Fruit fly (Drosophila melanogaster): ENCODE results near the gene toc.

toc gene

DNA sequence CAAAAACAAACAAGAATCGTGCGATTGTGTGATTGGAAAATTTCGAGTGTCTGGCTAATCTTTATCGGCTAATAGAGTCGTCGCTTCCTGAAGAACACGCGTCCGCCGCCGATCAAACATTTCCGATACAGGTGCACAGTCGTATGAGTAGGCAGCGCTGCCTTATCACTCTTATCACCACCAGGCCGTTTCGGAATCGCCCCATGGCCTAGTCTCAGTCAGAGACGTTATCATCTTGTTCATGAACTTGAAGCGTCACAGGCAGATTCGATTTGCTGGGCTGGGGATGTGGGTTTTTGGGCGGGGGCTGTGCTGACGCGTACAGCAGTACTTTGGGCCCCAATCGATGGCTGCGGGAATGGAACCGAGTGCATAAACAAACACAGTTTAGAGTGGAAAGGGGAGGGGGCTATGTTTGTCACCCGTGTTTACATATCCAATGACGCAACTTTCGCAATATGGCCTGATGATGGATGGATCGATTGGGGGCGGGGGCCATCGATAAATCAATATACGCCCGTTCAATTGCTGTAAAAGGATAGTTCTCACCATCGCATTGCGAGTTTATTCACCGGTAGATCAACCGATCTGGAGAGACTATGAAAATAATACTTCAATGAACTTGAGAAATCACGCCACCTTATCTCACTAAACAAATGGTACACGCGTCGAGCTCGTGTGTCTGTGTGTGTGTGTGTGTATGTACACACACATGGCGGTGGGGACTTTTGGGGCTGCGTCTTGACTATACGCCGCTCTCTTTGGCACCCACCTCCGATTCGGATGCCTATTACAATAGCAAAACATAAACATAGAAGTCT, 86.4 kb downstream of the toc start:
- TF ChIP-seq cyc (GFP tag; optimal IDR thresholded peaks at IDR 0.05): no peak
- TF ChIP-seq CG9139 (GFP tag; optimal IDR thresholded peaks at IDR 0.05): no peak
- no peak for TF ChIP-seq CG11294 (GFP tag; IDR thresholded peaks at IDR 0.05)
- peak; percentile 56 for TF ChIP-seq vri (GFP tag; optimal IDR thresholded peaks at IDR 0.05)
- peak; percentile 94 for TF ChIP-seq svp (GFP tag)
- TF ChIP-seq CG4318 (GFP tag; optimal IDR thresholded peaks at IDR 0.05): no peak
- TF ChIP-seq Sox102F (GFP tag; optimal IDR thresholded peaks at IDR 0.05): no peak
- TF ChIP-seq fkh (GFP tag; optimal IDR thresholded peaks at IDR 0.05): peak; percentile 82
- peak; percentile 12 for TF ChIP-seq CG6792 (GFP tag; optimal IDR thresholded peaks at IDR 0.05)
- no peak for TF ChIP-seq Gug (GFP tag; IDR thresholded peaks at IDR 0.05)
- no peak for TF ChIP-seq Hr4 (GFP tag; optimal IDR thresholded peaks at IDR 0.05)
- TF ChIP-seq CG6276 (GFP tag; optimal IDR thresholded peaks at IDR 0.05): no peak
- peak; percentile 52 for TF ChIP-seq Eip78C (GFP tag)

DNA sequence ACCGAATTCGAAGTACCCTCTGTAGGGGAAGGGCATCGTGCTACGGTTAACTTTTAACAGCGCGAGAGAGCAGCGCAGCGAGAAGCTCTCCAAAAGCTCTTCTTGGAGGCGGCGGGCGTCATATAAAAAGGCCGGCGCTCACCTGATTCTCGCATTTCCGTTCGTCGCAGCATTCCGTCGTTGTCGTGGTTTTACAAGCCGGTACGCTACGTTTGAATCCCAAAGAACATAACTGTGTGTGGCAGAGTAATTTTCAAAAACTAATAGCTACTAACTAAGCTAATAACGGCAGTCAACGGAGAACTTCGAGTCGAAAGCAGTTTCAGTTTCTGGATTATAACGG, 88.2 kb downstream of the toc start, which contains the start of gene FASN1:
Gene FASN1 (plus strand): TSS at position 151 of the 343 bp plus-strand sequence.
- TF ChIP-seq CG6163 (GFP tag; IDR thresholded peaks at IDR 0.05): peak; percentile 28; the same call in 1 of the 3 replicates
- TF ChIP-seq CG6854 (GFP tag; optimal IDR thresholded peaks at IDR 0.05): peak; percentile 15
- no peak for TF ChIP-seq CG10669 (GFP tag; optimal IDR thresholded peaks at IDR 0.05)
- TF ChIP-seq ss (GFP tag; optimal IDR thresholded peaks at IDR 0.05): peak in 1 of 2 experiments; percentile 28
- TF ChIP-seq CG8632 (GFP tag; optimal IDR thresholded peaks at IDR 0.05): no peak
- TF ChIP-seq CG3919 (GFP tag; optimal IDR thresholded peaks at IDR 0.05): peak; percentile 12
- 0 out of 2 replicates have a peak, but pooled peaks have one; percentile 20 for TF ChIP-seq CG15336 (GFP tag; IDR thresholded peaks at IDR 0.05)
- TF ChIP-seq eg (GFP tag; IDR thresholded peaks at IDR 0.05): peak; percentile 42; the same call in 1 of the 3 replicates
- no peak for TF ChIP-seq fd59A (GFP tag; optimal IDR thresholded peaks at IDR 0.05)

DNA sequence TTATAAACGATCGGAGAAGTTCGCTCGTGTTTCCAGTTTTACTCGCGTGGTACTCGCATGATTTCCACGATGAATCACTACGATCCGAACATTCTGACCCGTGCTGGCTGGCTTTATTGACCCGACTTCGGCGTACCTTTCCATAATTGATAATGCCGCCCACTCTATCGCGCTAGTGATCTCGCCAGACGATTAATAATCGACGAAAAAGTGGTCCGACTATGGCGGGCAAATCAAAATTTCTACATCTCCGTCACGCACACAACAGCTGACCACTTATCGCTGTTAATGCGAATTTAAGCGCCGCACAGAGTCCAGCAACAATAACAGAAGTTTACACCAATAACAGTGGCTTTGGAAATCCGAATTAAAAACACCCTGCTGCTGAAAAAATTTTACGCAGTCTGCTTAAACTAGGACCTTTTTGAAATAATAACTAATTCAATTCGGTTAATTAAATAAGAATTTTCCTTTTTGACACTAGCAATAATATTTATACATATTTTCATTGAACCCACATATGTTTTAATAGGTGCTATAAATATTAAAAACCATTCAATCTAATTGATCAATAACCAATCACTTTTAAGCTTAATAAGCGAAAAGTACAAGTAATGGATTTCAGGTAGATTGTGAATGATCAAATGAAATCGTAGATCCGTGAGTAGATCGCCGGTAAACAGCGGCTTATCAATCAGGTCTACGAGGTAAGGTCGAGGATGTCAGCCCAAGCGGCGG, 88.7 kb downstream of the toc start:
- TF ChIP-seq CG1621 (tag; optimal IDR thresholded peaks at IDR 0.05) (no peak), Eip75B (GFP tag; optimal IDR thresholded peaks at IDR 0.05) (peak; percentile 60), CG9139 (GFP tag; optimal IDR thresholded peaks at IDR 0.05) (no peak), CG6854 (GFP tag; optimal IDR thresholded peaks at IDR 0.05) (peak; percentile 17), salr (GFP tag; optimal IDR thresholded peaks at IDR 0.05) (peak in 1 of 2 experiments; percentile 73), CG6792 (GFP tag; optimal IDR thresholded peaks at IDR 0.05) (peak; percentile 54), CG3919 (GFP tag; optimal IDR thresholded peaks at IDR 0.05) (peak; percentile 49), achi (GFP tag; optimal IDR thresholded peaks at IDR 0.05) (peak; percentile 58), CG32006 (GFP tag; optimal IDR thresholded peaks at IDR 0.05) (peak; percentile 79), Eip78C (GFP tag) (peak; percentile 94), lz (GFP tag; optimal IDR thresholded peaks at IDR 0.05) (peak; percentile 71), eg (GFP tag; IDR thresholded peaks at IDR 0.05) (no peak), fd59A (GFP tag; optimal IDR thresholded peaks at IDR 0.05) (peak; percentile 50), CG34406 (GFP tag; optimal IDR thresholded peaks at IDR 0.05) (peak; percentile 45), fkh (GFP tag; optimal IDR thresholded peaks at IDR 0.05) (no peak), spab (GFP tag; optimal IDR thresholded peaks at IDR 0.05) (peak; percentile 63), CG6808 (GFP tag; optimal IDR thresholded peaks at IDR 0.05) (peak; percentile 53), Blimp-1 (GFP tag; optimal IDR thresholded peaks at IDR 0.05) (no peak), CG11902 (GFP tag; optimal IDR thresholded peaks at IDR 0.05) (peak; percentile 46), pdm3 (GFP tag; optimal IDR thresholded peaks at IDR 0.05) (peak; percentile 68), ss (GFP tag; optimal IDR thresholded peaks at IDR 0.05) (peak in 1 of 2 experiments; percentile 55), Hr4 (GFP tag; optimal IDR thresholded peaks at IDR 0.05) (peak; percentile 73), OdsH (GFP tag; optimal IDR thresholded peaks at IDR 0.05) (peak; percentile 63), CG8319 (GFP tag; optimal IDR thresholded peaks at IDR 0.05) (no peak), Gug (GFP tag; IDR thresholded peaks at IDR 0.05) (no peak), topi (GFP tag; optimal IDR thresholded peaks at IDR 0.05) (peak; percentile 69), Hr39 (GFP tag; optimal IDR thresholded peaks at IDR 0.05) (peak; percentile 67), dsx (GFP tag; optimal IDR thresholded peaks at IDR 0.05; ENCODE audit: poor library complexity, severe bottlenecking) (no peak), net (GFP tag; optimal IDR thresholded peaks at IDR 0.05) (peak; percentile 48), cyc (GFP tag; optimal IDR thresholded peaks at IDR 0.05) (peak; percentile 53), dac (GFP tag; optimal IDR thresholded peaks at IDR 0.05) (no peak), CG11762 (GFP tag; optimal IDR thresholded peaks at IDR 0.05; ENCODE audit: insufficient read depth) (peak; percentile 23), CG15336 (GFP tag; IDR thresholded peaks at IDR 0.05) (no peak), Met (GFP tag; optimal IDR thresholded peaks at IDR 0.05) (peak; percentile 75)
